Fruit fly (Drosophila melanogaster) Kc167 (cell line): ENCODE measurements around the gene CalpB.

Experiments
- Myc ChIP-seq: fragments of >200 bp; optimal IDR thresholded peaks from 2 replicates; lab custom pipeline; 2017; ENCODE audit warnings: missing external identifiers
- Sin3A ChIP-seq: fragments of >200 bp; optimal IDR thresholded peaks from 2 replicates; lab custom pipeline; 2018; ENCODE audit warnings: missing external identifiers
- h ChIP-seq: fragments of >200 bp; optimal IDR thresholded peaks from 3 replicates; lab custom pipeline; 2018; ENCODE audit warnings: missing external identifiers
- insv ChIP-seq: fragments of >200 bp; optimal IDR thresholded peaks from 3 replicates; lab custom pipeline; 2018; ENCODE audit warnings: missing external identifiers
- psq ChIP-seq: fragments of >200 bp; optimal IDR thresholded peaks from 2 replicates; lab custom pipeline; 2017; ENCODE audit warnings: missing external identifiers
- ttk ChIP-seq: sonication (Bioruptor generic); optimal IDR thresholded peaks from 2 replicates; lab custom pipeline; 2017; ENCODE audit warnings: missing external identifiers

The CalpB gene

DNA sequence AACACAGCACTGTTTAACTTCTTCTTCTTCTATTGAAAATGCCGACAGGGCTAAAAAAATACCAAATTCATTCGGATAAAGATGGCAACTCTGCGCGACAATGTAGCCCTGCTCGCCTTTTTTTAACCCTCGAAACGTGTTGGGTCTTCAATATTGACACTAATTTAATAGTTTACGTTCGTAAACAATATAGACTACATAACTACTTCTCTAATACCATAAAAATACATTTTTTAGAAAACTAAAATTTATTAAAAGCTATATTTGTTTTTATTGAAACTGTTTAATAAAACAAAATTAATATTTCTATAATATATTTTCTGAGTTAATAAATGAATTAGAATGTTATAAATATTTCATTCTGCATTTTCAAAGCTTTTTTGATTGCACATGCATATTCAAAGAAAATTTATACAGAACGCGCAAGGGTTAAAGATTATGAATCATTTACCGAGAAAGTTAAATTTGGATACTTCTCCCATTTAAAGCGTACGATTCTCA lies at the start of gene CalpB, which contains the start of gene Taf2:
TSS of gene CalpB (plus strand) at position 133 of the 501 bp plus-strand sequence.
TSS of gene Taf2 (minus strand) at position 54 of the 501 bp plus-strand sequence.
- TF ChIP-seq insv (lab: Kevin White, UChicago), result no peak
- TF ChIP-seq ttk (lab: Kevin White, UChicago), result no peak
- TF ChIP-seq Sin3A (lab: Kevin White, UChicago), result no peak
- no peak for TF ChIP-seq h
- TF ChIP-seq Myc (lab: Kevin White, UChicago), result no peak
- no peak for TF ChIP-seq psq (lab: Kevin White, UChicago)

DNA sequence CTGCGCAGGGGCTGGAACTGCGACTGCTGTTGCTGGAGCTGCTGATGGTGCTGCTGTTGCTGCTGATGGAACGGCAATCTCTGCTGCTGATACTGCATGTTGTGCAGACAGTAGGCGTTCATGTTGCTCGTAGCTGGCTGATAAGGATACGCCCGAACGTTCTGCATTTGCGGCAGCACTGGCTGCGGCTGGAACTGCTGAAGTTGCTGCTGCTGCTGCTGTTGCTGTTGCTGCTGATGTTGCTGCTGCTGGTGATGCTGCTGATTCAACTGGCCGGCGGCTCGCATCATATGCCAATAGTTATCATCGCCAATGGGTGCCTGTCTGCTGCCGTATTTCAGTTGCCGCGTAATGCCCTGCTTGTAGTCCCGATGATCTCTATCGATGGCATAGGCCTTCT lies 47.9 kb upstream of the CalpB start:
- TF ChIP-seq psq (lab: Kevin White, UChicago) (no peak), h (no peak), Sin3A (lab: Kevin White, UChicago) (no peak), Myc (lab: Kevin White, UChicago) (no peak), insv (lab: Kevin White, UChicago) (no peak), ttk (lab: Kevin White, UChicago) (no peak)

DNA sequence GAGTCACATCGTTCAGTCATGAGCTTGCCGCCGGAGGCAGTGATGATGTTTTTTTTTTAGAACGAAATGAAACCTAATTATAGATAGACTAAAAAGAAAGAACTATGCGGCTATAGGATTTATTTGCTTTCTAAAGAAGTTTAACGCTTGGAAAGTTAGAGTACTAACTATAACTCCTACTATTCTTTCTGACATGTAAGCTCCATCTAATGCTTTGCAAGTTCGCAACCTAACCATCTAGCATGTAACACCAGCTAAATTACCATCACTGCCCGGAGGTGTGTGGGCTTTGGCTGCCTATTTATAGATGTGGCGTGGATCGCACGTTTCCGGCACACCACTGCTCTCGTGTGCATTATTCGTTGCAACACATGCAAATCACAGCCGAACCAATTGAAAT lies 46.5 kb upstream of the CalpB start:
- TF ChIP-seq psq (lab: Kevin White, UChicago), result no peak
- TF ChIP-seq Sin3A (lab: Kevin White, UChicago), result no peak
- TF ChIP-seq Myc (lab: Kevin White, UChicago), result no peak
- no peak for TF ChIP-seq insv (lab: Kevin White, UChicago)
- TF ChIP-seq h, result no peak

DNA sequence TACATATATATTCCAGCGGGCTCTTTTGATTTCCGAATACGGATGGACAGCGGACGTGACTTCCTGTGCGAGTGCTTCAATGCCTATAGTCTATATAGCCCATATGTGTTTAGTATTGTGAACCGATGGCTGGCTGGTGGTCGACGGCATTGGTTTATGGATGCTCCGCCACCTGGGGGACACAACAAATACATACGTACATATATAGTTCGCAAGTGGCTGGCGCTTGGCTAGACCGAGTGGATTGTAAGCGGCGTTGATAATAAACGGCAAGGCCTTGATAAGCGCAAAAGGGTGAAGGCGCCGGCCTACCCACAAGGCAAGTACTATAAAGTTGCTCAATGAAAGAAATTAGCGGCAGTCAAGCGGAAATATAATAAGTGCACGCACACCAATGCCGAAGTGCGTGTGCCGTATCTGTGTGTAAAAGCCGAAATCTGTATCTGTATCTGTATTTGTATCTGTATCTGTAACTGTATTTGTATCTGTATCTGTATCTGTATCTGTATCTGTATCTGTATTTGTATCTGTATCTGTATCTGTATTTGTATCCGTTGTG lies 42.5 kb upstream of the CalpB start:
- TF ChIP-seq h, result no peak
- no peak for TF ChIP-seq insv (lab: Kevin White, UChicago)
- TF ChIP-seq Myc (lab: Kevin White, UChicago), result no peak

DNA sequence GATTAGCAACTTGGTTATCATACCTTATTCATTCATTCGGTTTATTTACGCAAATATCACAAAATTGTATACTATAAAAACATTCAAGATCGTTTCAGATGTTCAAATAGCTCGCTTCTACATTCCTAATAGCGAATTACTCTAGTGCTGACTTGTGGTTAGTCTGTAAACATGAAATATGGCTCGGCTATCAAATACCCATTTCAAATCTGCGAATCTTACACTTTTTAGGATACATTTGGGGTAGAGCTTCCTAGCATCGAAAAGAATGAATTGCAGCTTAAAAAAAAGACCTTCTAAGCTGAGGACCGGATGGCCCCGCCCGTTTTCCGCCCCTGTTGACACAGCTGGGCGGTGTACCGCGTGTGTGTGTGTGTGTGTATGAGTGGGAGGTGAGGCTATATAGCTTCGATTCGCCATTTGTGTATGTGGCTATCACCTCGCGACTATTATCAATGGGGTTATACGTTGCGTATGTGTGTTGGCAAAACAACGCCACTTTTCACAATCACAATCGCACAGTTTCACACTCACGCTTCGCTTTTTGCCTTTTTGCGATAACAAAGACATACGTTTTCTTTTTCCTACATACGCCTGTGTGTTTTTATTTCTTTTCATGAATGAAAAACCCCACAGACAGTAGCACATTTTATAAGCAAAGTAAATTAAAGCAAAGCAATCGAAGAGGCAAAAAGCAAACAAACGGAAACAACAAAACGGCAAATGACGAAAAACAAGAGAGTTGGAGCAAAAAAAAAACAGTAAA lies 41.8 kb upstream of the CalpB start:
- TF ChIP-seq h (no peak), Sin3A (lab: Kevin White, UChicago) (no peak), Myc (lab: Kevin White, UChicago) (no peak), ttk (lab: Kevin White, UChicago) (no peak)

DNA sequence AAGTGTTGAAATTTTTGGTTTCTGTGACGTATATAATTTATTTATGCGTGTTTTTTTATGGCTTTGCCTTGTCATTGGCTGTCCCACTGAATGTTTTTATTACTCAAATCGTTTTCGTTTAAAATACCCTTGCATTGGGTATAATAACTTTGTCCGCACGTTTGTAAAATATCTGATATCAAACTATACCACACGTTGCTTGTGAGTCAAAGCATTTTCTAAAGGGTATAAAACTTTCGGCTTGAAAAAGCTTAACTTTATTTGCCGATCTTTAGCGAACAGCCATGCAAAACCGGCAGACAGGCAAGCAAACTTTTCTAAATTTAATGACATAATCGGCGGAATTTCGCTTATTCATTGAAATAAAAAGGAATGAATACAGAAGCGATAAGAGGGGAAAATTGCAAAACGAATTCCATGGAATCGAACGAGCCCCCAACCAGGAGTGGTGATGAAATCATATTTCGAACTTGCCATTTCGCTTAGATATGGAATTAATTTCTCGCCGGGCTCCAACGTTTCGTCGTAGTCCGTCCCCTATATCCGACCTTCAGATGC lies 41.1 kb upstream of the CalpB start:
- TF ChIP-seq psq (lab: Kevin White, UChicago), result no peak
- TF ChIP-seq Sin3A (lab: Kevin White, UChicago), result no peak
- TF ChIP-seq h, result no peak
- no peak for TF ChIP-seq insv (lab: Kevin White, UChicago)
- TF ChIP-seq Myc (lab: Kevin White, UChicago), result no peak
- TF ChIP-seq ttk (lab: Kevin White, UChicago), result no peak

DNA sequence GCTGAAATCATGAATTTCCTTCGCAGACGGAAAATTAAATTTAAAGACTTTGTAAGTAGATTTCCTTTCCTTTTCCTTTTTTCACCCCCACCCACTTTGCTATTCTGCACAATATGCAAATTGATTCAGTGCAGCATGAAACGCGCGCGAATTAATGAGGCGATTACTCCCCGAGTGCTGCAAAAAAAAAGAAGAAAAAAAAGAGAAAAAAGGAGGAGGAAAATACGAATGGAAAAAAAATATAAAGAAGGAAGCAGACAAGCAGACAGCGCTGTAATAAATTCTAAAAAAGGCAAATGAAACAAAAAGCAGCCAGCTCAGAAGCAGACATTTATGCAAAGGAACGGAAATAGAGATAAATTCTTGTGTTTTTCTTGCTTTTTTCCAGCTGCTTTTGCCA lies 39.8 kb upstream of the CalpB start:
- TF ChIP-seq ttk (lab: Kevin White, UChicago) (no peak), insv (lab: Kevin White, UChicago) (no peak), psq (lab: Kevin White, UChicago) (no peak), Myc (lab: Kevin White, UChicago) (no peak), h (no peak), Sin3A (lab: Kevin White, UChicago) (no peak)

DNA sequence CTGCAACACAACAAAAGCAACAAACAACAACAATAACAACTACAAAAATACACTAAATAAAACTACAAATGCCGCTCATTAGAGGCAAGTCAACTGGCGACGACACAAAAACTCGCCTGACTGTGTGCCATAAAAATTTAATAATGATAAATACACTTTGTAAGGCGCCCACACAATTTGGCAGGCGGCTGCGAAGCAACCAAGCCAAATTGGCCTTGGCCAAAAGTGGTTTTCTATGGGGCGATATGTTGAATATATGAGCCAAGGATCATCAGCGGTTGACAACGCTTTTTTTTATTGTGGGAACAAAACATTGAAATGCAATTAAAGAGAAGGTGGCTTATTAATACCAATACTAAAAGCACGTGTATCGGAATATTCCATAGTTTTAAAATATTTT lies 38.4 kb upstream of the CalpB start:
- TF ChIP-seq Myc (lab: Kevin White, UChicago), result no peak
- no peak for TF ChIP-seq Sin3A (lab: Kevin White, UChicago)
- no peak for TF ChIP-seq insv (lab: Kevin White, UChicago)
- TF ChIP-seq ttk (lab: Kevin White, UChicago), result no peak
- no peak for TF ChIP-seq psq (lab: Kevin White, UChicago)
- no peak for TF ChIP-seq h

DNA sequence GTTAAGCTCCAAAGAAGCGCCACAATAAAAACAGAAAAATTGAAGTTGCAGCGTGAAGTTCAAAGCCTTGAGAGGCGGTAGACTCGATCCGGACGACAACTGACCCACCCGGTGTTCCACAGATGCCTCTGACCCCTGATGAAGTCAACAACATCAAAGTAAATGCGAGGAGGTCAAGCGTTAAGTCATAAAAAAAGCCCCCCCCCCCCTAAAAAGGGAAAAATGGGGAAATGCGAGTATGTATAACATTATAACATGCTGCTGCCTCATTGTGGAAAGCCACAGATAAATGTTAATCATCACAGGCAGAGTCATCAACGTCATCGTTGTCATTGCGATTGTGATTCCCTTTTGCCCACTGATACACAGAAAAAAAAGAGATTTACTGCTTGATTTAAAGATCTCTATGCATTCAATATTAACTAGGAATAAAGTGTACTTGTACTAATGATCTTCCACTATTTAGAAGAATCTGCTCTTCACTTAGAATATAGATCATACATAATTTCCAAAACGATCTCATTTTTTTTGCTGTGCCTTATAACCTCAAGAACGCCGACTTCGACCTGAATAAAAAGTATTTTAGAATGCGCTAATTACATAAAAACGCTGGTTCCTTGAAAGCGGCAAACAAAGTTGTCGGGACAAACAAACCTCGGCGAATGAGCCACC lies 37.4 kb upstream of the CalpB start:
- TF ChIP-seq Sin3A (lab: Kevin White, UChicago) (no peak), psq (lab: Kevin White, UChicago) (no peak), h (no peak), insv (lab: Kevin White, UChicago) (no peak), ttk (lab: Kevin White, UChicago) (no peak), Myc (lab: Kevin White, UChicago) (no peak)

DNA sequence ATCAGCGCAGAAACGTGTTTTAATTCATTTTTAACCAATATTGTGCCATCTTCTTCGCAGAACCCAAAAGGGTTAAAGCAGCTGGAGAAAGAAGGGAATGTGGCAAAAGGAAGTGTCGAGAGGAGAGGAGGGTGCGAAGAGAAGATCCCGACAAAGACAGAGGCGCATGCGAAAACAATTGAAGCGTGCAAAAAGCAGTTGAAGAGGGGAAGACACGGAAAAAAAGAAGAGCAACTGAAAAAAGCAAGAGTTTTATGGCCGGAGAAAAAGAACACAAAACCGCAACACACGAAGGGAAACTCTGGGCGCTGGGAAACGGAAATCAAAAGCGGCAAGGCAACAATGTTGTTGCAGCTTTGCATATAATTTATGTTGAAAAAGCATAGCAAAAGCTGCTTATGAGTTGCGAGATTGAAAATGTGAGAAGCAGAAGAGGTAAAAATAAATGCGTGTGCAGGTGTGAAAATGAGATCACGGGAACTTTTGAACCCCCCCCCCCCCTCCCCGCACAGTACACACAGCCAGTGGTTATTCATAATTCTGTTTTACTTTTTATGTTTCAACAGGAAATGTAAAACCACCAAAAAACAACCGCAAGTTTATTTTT lies 35.3 kb upstream of the CalpB start:
- no peak for TF ChIP-seq ttk (lab: Kevin White, UChicago)
- TF ChIP-seq Myc (lab: Kevin White, UChicago), result no peak

DNA sequence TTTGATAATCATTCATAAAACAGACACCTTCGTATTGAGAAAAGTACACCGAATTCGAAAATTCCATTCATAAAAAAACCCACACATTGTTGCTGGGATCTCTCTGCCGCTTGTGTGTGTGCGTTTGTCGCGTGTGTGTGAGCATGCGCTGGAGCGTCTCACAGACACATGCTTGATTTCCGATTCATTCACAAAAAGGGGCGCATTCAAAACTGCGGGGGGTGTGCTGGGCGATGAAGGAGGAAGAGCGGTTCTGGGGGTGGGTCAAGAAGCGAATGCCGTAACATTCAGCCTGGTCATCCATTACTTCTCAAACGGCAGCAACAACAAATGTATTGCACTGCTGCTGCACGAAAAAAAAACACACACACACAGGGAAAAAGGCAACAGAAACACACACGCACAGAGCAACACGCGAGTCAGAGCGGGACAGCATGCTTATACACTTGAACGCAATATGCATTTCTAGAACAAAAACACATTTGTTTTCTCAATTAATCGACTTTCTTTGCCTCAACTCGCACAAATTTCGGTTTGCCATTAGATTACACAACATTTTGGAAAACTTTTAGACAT lies 34.6 kb upstream of the CalpB start:
- no peak for TF ChIP-seq ttk (lab: Kevin White, UChicago)
- no peak for TF ChIP-seq h
- TF ChIP-seq Sin3A (lab: Kevin White, UChicago), result no peak
- TF ChIP-seq insv (lab: Kevin White, UChicago), result no peak
- TF ChIP-seq Myc (lab: Kevin White, UChicago), result no peak
- TF ChIP-seq psq (lab: Kevin White, UChicago), result no peak
